Worm (Caenorhabditis elegans): Measurements from ENCODE around the gene C36E6.2.

ce11 chrX:17481892-17482515 is 30.5 kb downstream of the C36E6.2 start:
- TF ChIP-seq Y56A3A.18 (GFP tag; IDR thresholded peaks at IDR 0.05): no peak
- no peak for TF ChIP-seq ama-1 (optimal IDR thresholded peaks at IDR 0.05)
- TF ChIP-seq ama-1 (GFP tag; optimal IDR thresholded peaks at IDR 0.05): no peak
- no peak for TF ChIP-seq ets-4 (GFP tag; optimal IDR thresholded peaks at IDR 0.05)
- TF ChIP-seq F33H1.4 (GFP tag; IDR thresholded peaks at IDR 0.05): no peak
- TF ChIP-seq sdz-38 (tag; optimal IDR thresholded peaks at IDR 0.05): no peak

Data from whole organism, young adult.